Worm (Caenorhabditis elegans): ENCODE results near the gene M151.2.

The M151.2 gene

DNA sequence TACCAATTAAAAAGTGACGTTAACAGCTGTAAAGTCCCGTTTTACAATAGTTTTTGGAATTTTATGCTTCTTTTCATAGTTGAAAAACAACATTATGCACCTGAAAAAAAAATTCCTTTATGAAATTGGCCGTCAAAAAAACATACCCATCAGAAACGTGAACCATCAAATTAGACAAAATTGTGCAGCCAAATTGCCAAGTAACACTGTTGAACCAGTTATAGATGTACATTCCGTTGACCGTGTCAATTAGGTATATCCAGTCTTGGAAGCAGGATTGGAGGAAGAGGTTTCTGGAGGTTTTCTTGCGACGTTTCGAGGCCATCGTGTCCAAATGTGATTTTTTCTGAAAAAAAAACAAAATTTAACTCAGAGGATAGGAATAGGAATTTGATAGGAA lies 38.4 kb downstream of the M151.2 start, which contains the start of gene srx-97:
Gene srx-97, minus strand, starts transcription at position 101 of the 400 bp plus-strand sequence.
- no peak for TF ChIP-seq sem-2 (GFP tag; optimal IDR thresholded peaks at IDR 0.05)
- no peak for TF ChIP-seq lin-32 (GFP tag; optimal IDR thresholded peaks at IDR 0.05)
- no peak for TF ChIP-seq blmp-1 (tag; optimal IDR thresholded peaks at IDR 0.05)
- TF ChIP-seq mls-2 (tag; optimal IDR thresholded peaks at IDR 0.05) = no peak
- TF ChIP-seq drap-1 (GFP tag; optimal IDR thresholded peaks at IDR 0.05) = no peak
- TF ChIP-seq bed-3 (GFP tag; optimal IDR thresholded peaks at IDR 0.05) = no peak
- no peak for TF ChIP-seq nhr-76 (tag; optimal IDR thresholded peaks at IDR 0.05)
- no peak for TF ChIP-seq mep-1 (tag; optimal IDR thresholded peaks at IDR 0.05)
- TF ChIP-seq flh-1 (GFP tag; optimal IDR thresholded peaks at IDR 0.05) = no peak
- no peak for TF ChIP-seq zip-8 (tag; optimal IDR thresholded peaks at IDR 0.05)
- TF ChIP-seq ztf-11 (tag; optimal IDR thresholded peaks at IDR 0.05) = no peak
- no peak for TF ChIP-seq elt-1 (tag; optimal IDR thresholded peaks at IDR 0.05; ENCODE audit: borderline replicate concordance, insufficient read depth)

DNA sequence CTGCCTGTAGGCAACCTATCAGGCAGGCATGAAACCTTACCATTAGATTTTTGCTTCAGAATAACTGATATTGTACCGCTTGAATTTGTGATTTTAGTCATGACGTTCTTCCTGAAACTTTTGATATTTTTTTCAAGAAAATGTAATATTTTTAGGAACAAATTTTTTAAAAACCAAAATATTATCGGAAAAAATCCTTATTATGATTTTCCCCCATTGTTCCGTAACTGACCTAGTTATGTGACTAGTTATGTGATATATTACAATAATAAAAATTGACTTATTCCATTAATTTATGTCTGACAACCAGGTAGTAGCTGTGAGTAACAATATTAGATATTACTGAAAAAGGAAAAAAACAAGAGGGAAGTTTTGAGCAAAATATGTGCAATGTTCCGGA lies 40.0 kb downstream of the M151.2 start, which contains the start of gene srx-98:
Gene srx-98, minus strand, starts transcription at position 101 of the 400 bp plus-strand sequence.
- TF ChIP-seq elt-3 (tag; optimal IDR thresholded peaks at IDR 0.05) (no peak), lin-32 (GFP tag; optimal IDR thresholded peaks at IDR 0.05) (no peak), flh-1 (GFP tag; optimal IDR thresholded peaks at IDR 0.05) (no peak), snpc-4 (tag; optimal IDR thresholded peaks at IDR 0.05) (no peak), ceh-43 (GFP tag; optimal IDR thresholded peaks at IDR 0.05) (no peak), nhr-28 (tag; optimal IDR thresholded peaks at IDR 0.05) (no peak), mab-5 (tag; optimal IDR thresholded peaks at IDR 0.05) (no peak)

DNA sequence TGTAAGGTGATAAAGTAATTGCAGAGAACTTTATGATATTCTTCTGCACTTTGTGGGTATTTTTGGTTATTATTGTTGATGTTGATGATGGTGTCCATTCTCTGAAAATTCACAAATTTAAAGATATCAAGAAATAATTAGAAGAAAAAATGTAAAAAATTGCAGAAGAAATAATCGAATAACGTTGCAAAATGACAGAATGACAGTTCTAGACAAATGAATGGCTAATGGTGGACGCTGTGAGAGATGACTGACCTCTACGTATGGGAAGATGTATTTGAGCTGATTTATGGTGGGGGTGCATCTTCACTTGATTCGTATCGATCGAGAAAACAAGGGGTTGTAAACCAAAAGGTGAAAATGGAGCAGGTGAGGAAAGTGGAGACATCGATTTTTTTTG lies 42.6 kb downstream of the M151.2 start, which contains the start of gene sea-1:
Gene sea-1, minus strand, starts transcription at position 101 of the 400 bp plus-strand sequence.
- TF ChIP-seq lsy-2 (tag; optimal IDR thresholded peaks at IDR 0.05) (no peak), nhr-28 (tag; optimal IDR thresholded peaks at IDR 0.05) (no peak), hlh-1 (tag; optimal IDR thresholded peaks at IDR 0.05) (no peak), blmp-1 (tag; optimal IDR thresholded peaks at IDR 0.05) (no peak), mep-1 (tag; optimal IDR thresholded peaks at IDR 0.05) (no peak), snpc-4 (tag; optimal IDR thresholded peaks at IDR 0.05) (no peak), ceh-43 (GFP tag; optimal IDR thresholded peaks at IDR 0.05) (no peak)

DNA sequence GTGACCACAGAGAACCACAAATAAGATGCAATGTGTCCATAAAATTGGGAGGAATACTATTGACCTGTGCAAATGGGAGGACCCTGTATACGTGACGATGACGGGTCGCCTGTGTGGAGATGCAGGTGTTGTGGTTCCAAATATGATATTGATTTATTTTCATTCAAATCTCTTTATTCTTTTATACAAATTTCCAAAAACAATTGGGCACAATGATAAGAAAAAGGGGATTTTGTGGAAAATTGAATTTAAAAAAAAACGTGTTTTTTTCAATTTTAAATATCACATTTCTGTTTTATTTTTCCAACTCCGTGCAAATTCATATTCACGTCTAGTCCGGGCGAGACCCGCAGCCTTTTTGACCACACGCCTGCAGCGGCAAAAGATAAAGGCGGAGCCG lies 44.3 kb downstream of the M151.2 start, which contains the start of gene F19B10.2:
Gene F19B10.2, plus strand, starts transcription at position 301 of the 400 bp plus-strand sequence.
- no peak for TF ChIP-seq nhr-76 (tag; optimal IDR thresholded peaks at IDR 0.05)
- TF ChIP-seq lin-32 (GFP tag; optimal IDR thresholded peaks at IDR 0.05) = no peak
- TF ChIP-seq mab-5 (tag; optimal IDR thresholded peaks at IDR 0.05) = no peak
- TF ChIP-seq ztf-11 (tag; optimal IDR thresholded peaks at IDR 0.05) = no peak
- TF ChIP-seq sptf-1 (tag; optimal IDR thresholded peaks at IDR 0.05) = no peak
- no peak for TF ChIP-seq ceh-39 (tag; optimal IDR thresholded peaks at IDR 0.05)
- no peak for TF ChIP-seq ham-2 (GFP tag; optimal IDR thresholded peaks at IDR 0.05)
- no peak for TF ChIP-seq sem-2 (GFP tag; optimal IDR thresholded peaks at IDR 0.05)
- TF ChIP-seq unc-39 (tag; optimal IDR thresholded peaks at IDR 0.05) = no peak
- no peak for TF ChIP-seq snpc-4 (tag; optimal IDR thresholded peaks at IDR 0.05)
- no peak for TF ChIP-seq mls-2 (tag; optimal IDR thresholded peaks at IDR 0.05)

DNA sequence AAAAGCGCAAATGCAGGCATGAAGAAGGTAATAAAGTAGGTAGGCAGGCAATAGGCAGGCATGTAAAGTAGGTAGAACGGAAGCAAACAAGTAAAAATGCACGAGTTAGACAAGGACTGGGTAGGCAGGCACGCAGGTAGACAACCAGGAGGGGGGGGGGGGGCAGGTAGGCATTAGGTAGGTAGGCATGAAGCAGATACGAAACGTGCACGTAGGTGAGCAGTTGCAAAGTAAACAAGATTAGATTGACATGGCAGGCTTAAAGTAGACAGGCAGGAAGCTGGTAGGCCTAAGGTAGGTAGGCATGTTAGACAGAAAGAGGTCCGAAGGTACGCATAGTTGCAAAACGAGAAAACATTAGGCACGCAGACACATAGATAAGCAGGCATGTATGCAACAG lies 48.1 kb downstream of the M151.2 start:
- TF ChIP-seq ceh-39 (tag; optimal IDR thresholded peaks at IDR 0.05) = no peak
- no peak for TF ChIP-seq sem-2 (GFP tag; optimal IDR thresholded peaks at IDR 0.05)
- no peak for TF ChIP-seq elt-1 (tag; optimal IDR thresholded peaks at IDR 0.05; ENCODE audit: borderline replicate concordance, insufficient read depth)
- TF ChIP-seq hlh-1 (tag; optimal IDR thresholded peaks at IDR 0.05) = no peak
- TF ChIP-seq ham-2 (GFP tag; optimal IDR thresholded peaks at IDR 0.05) = no peak
- no peak for TF ChIP-seq M03D4.4 (tag; optimal IDR thresholded peaks at IDR 0.05)
- no peak for TF ChIP-seq drap-1 (GFP tag; optimal IDR thresholded peaks at IDR 0.05)
- TF ChIP-seq ztf-11 (tag; optimal IDR thresholded peaks at IDR 0.05) = no peak

DNA sequence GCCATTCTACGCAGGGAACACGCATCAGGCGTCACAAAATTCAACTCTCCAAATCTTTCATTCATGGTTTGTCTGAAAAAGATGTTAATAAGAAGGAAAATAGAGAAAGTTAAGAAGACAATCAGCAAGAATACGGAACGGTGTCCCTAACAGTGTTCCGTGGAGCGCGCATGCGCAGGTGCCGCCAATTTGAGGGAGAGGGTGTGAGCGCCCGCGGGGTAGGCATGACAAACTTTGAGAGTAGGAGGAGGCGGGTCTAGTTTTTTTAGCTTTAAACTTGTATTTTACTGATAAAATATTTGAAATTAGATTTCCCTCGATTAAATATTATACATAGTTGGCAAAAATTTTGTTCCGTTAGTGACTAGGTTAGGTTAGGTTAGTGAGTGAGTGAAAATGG lies 49.5 kb downstream of the M151.2 start:
- TF ChIP-seq nhr-237 (tag; optimal IDR thresholded peaks at IDR 0.05) (no peak), lsy-2 (tag; optimal IDR thresholded peaks at IDR 0.05) (no peak), bed-3 (GFP tag; optimal IDR thresholded peaks at IDR 0.05) (no peak), nhr-28 (tag; optimal IDR thresholded peaks at IDR 0.05) (no peak), blmp-1 (tag; optimal IDR thresholded peaks at IDR 0.05) (no peak)

DNA sequence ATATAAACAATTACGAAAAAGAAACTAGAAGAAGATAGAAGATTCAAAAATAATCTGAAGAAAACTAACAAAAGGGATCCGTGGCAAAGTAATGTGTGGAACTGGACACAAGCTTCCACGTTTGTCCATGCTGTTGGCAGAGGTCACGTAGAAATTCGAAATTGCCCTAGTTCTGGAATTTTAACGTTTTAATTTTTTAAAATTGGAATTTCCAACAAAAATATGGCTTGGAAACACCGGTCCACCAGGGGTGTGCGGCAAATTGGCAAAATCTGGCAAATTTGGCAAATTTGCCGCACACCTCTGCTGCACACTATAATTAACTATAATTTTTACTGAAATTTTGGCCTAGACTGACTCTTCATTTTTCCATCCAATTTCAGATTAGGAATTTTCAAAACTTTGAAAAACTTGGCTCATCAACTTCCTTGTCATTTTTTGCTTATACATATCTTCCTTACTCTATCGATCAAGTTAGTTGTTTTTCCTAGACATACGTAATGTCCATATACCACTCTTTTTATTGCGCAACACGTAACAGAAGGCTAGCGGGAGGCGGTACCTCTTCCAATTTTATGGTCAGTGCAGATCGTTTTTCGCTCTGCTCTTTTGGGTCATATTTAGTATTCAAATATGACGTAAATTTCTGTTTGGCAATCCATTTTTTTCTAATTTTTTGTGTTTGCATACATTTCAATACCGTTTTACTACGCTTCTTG lies 50.6 kb downstream of the M151.2 start, which contains the start of gene F19B10.10:
Gene F19B10.10, minus strand, starts transcription at position 51 of the 719 bp plus-strand sequence.
- TF ChIP-seq zip-8 (tag; optimal IDR thresholded peaks at IDR 0.05) (peak; percentile 92), ham-2 (GFP tag; optimal IDR thresholded peaks at IDR 0.05) (no peak)
